Worm (Caenorhabditis elegans) whole organism, L2 larva: ENCODE data around the gene F08F8.10.

Source experiments
- C34F6.9 ChIP-seq: fragments of 150-350 bp; optimal IDR thresholded peaks from 2 replicates; lab custom pipeline; 2014; ENCODE audit warnings: missing biosample characterization, missing genetic modification characterization
- R02D3.7 ChIP-seq: fragments of 150-350 bp; optimal IDR thresholded peaks from 2 replicates; lab custom pipeline; 2014; ENCODE audit warnings: missing biosample characterization, missing genetic modification characterization
- Y55F3AM.14 ChIP-seq: fragments of 200-800 bp; sonication (Bioruptor generic); optimal IDR thresholded peaks from 2 replicates; lab custom pipeline; 2018; ENCODE audit warnings: mild to moderate bottlenecking, missing genetic modification characterization, missing compliant biosample characterization
- ZK546.5 ChIP-seq: sonication (generic microtip); optimal IDR thresholded peaks from 2 replicates; lab custom pipeline; 2017; ENCODE audit warnings: missing biosample characterization, missing genetic modification characterization
- alr-1 ChIP-seq: fragments of 150-350 bp; optimal IDR thresholded peaks from 2 replicates; lab custom pipeline; 2014; ENCODE audit warnings: missing biosample characterization, missing genetic modification characterization
- ama-1 ChIP-seq: fragments of 150-350 bp; optimal IDR thresholded peaks from 2 replicates; lab custom pipeline; 2018; ENCODE audit warnings: inconsistent platforms
- blmp-1 ChIP-seq: sonication (generic microtip); optimal IDR thresholded peaks from 2 replicates; lab custom pipeline; 2017; ENCODE audit warnings: missing genetic modification characterization, mild to moderate bottlenecking, missing compliant biosample characterization, antibody characterized with exemption, moderate library complexity; ENCODE audit not compliant: insufficient read depth
- ceh-16 ChIP-seq: fragments of 150-350 bp; optimal IDR thresholded peaks from 2 replicates; lab custom pipeline; 2014; ENCODE audit warnings: missing biosample characterization, missing genetic modification characterization
- ceh-82 ChIP-seq: fragments of 150-350 bp; optimal IDR thresholded peaks from 2 replicates; lab custom pipeline; 2014; ENCODE audit warnings: missing biosample characterization, missing genetic modification characterization
- crh-2 ChIP-seq: sonication (generic microtip); optimal IDR thresholded peaks from 2 replicates; lab custom pipeline; 2017; ENCODE audit warnings: missing biosample characterization, missing genetic modification characterization
- elt-1 ChIP-seq: fragments of 150-350 bp; optimal IDR thresholded peaks from 2 replicates; lab custom pipeline; 2014; ENCODE audit warnings: missing biosample characterization, missing genetic modification characterization
- elt-3 ChIP-seq: sonication (generic microtip); optimal IDR thresholded peaks from 2 replicates; lab custom pipeline; 2017; ENCODE audit warnings: missing biosample characterization, missing genetic modification characterization
- fos-1 ChIP-seq: fragments of 150-350 bp; optimal IDR thresholded peaks from 2 replicates; lab custom pipeline; 2014; ENCODE audit warnings: missing biosample characterization, missing genetic modification characterization
- gmeb-1 ChIP-seq: fragments of 150-350 bp; optimal IDR thresholded peaks from 2 replicates; lab custom pipeline; 2014; ENCODE audit warnings: missing biosample characterization, missing genetic modification characterization
- lin-13 ChIP-seq: fragments of 150-350 bp; optimal IDR thresholded peaks from 2 replicates; lab custom pipeline; 2014; ENCODE audit warnings: missing biosample characterization, missing genetic modification reagents, missing genetic modification characterization
- lin-39 ChIP-seq: fragments of 150-350 bp; optimal IDR thresholded peaks from 2 replicates; lab custom pipeline; 2014; ENCODE audit warnings: missing biosample characterization, missing genetic modification reagents, missing genetic modification characterization
- lsy-2 ChIP-seq, 2 experiments: fragments of 150-350 bp in 1 of 2; sonication (generic microtip) in 1 of 2; optimal IDR thresholded peaks; 2 replicates each; lab custom pipeline; 2014 to 2017; ENCODE audit warnings: missing biosample characterization in 2 of 2, missing genetic modification characterization in 2 of 2
- mab-5 ChIP-seq: fragments of 150-350 bp; optimal IDR thresholded peaks from 2 replicates; lab custom pipeline; 2014; ENCODE audit warnings: missing biosample characterization, missing genetic modification characterization
- mbf-1 ChIP-seq: sonication (generic microtip); optimal IDR thresholded peaks from 2 replicates; lab custom pipeline; 2017; ENCODE audit warnings: missing biosample characterization, missing genetic modification characterization
- nhr-10 ChIP-seq: sonication (generic microtip); optimal IDR thresholded peaks from 2 replicates; lab custom pipeline; 2017; ENCODE audit warnings: missing biosample characterization, missing genetic modification characterization
- nhr-129 ChIP-seq: fragments of 150-350 bp; optimal IDR thresholded peaks from 2 replicates; lab custom pipeline; 2014; ENCODE audit warnings: missing biosample characterization, missing genetic modification characterization
- nhr-21 ChIP-seq: fragments of 150-350 bp; optimal IDR thresholded peaks from 2 replicates; lab custom pipeline; 2014; ENCODE audit warnings: missing biosample characterization, missing genetic modification characterization
- nhr-23 ChIP-seq: fragments of 150-350 bp; optimal IDR thresholded peaks from 2 replicates; lab custom pipeline; 2014; ENCODE audit warnings: missing biosample characterization, missing genetic modification reagents, missing genetic modification characterization
- nhr-25 ChIP-seq: fragments of 150-350 bp; sonication (generic microtip); optimal IDR thresholded peaks from 3 replicates; lab custom pipeline; 2014; ENCODE audit warnings: missing biosample characterization, missing genetic modification characterization
- peb-1 ChIP-seq: fragments of 150-350 bp; optimal IDR thresholded peaks from 2 replicates; lab custom pipeline; 2014; ENCODE audit warnings: missing biosample characterization, missing genetic modification characterization
- skn-1 ChIP-seq: sonication (generic microtip); optimal IDR thresholded peaks from 2 replicates; lab custom pipeline; 2017; ENCODE audit warnings: missing biosample characterization, missing genetic modification characterization
- snpc-4 ChIP-seq: fragments of 150-350 bp; optimal IDR thresholded peaks from 2 replicates; lab custom pipeline; 2014; ENCODE audit warnings: missing biosample characterization, missing genetic modification characterization
- unc-39 ChIP-seq: fragments of 150-350 bp; optimal IDR thresholded peaks from 2 replicates; lab custom pipeline; 2014; ENCODE audit warnings: missing biosample characterization, missing genetic modification characterization
- unc-55 ChIP-seq: fragments of 150-350 bp; sonication (generic microtip); optimal IDR thresholded peaks from 3 replicates; lab custom pipeline; 2014; ENCODE audit warnings: missing biosample characterization, missing genetic modification reagents, missing genetic modification characterization
- zag-1 ChIP-seq: fragments of 150-350 bp; optimal IDR thresholded peaks from 2 replicates; lab custom pipeline; 2014; ENCODE audit warnings: missing biosample characterization, missing genetic modification characterization
- ztf-4 ChIP-seq: fragments of 150-350 bp; optimal IDR thresholded peaks from 2 replicates; lab custom pipeline; 2014; ENCODE audit warnings: missing biosample characterization, missing genetic modification characterization

Gene F08F8.10

DNA sequence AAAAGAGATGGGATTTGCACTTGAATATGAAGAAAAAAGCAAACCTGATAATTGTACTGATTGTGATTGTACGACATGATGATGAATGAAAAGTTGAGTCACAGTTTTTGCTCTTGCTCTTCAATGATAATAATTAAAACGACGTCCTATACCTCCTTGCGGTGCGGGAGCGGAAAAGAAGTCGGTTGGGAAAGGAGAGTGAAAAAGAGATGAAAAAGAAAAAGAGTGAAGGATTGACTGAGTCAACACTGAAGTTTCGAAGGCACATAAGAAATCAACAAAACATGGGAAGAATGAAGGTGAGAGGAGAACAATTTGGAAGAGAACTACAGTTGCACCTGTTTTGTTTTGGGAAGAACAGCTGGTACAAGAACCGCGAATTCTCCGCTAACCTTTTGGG lies 37.8 kb downstream of the F08F8.10 start, which contains the start of gene F56C9.8:
Gene F56C9.8 (minus strand): TSS at position 120 of the 400 bp plus-strand sequence.
- no peak for TF ChIP-seq elt-1 (tag; lab: Kevin White, UChicago)
- peak; percentile 9 for TF ChIP-seq nhr-129 (tag; lab: Kevin White, UChicago)
- TF ChIP-seq fos-1 (tag; lab: Kevin White, UChicago), result peak; percentile 70
- no peak for TF ChIP-seq mbf-1 (tag; lab: Kevin White, UChicago)
- no peak for TF ChIP-seq blmp-1

DNA sequence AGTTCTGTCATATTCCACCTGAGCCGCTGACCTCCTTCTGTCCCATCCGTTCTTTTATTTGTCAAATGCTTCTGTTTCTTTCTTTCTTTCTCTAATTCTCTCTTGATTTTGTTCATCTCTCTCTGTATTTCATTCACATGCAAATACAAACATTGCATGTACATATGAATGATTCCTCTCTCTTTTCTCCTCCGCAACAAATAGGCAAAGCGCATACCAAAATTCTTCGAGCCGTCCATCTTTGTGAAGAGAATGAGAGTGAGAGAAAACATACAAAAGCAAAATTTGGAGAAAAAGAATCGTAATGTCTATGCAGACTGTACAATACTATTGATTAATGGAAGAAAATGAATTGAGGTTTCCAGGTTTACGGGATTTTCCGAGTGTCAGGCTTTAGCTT lies 39.8 kb downstream of the F08F8.10 start:
- TF ChIP-seq blmp-1 (no peak), fos-1 (tag; lab: Kevin White, UChicago) (peak; percentile 38), crh-2 (peak; percentile 18), R02D3.7 (no peak)
- TF ChIP-seq, all 48 proteins: peak for 2

DNA sequence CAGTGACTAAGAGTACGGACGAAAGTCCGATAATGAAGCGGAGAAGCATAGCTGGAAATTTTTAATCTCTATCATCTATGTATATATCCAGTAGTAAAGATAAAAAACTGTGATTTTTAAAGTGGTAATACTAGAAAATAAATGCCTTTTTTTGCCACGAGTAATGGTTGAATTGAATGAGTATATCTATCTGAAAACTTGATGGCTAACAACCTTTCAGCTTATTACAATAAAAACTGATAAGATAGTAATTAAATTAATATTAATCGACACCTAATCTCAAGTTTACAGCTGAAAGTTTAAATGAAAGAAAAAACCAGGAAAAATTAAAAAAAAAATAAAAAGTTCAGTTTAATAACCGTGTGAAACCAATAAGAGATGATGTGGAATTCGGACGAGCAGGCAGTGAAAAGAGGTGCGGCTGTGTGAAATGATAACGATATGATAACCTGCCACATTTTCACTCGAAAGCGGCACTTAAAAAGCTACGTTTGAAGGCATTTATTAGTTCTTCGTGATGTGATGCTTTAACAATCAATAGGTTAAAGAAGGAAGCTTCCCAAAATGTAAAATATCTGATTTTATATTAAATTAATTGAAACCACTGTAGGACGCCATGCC lies 42.2 kb downstream of the F08F8.10 start, which contains the start of gene nspg-6:
Gene nspg-6 (minus strand): TSS at position 51 of the 621 bp plus-strand sequence.
- TF ChIP-seq crh-2 (peak; percentile 65), ceh-16 (tag; lab: Kevin White, UChicago) (no peak), blmp-1 (no peak), nhr-23 (tag; lab: Kevin White, UChicago) (no peak), gmeb-1 (no peak), snpc-4 (tag; lab: Kevin White, UChicago) (no peak), fos-1 (tag; lab: Kevin White, UChicago) (peak; percentile 87)

DNA sequence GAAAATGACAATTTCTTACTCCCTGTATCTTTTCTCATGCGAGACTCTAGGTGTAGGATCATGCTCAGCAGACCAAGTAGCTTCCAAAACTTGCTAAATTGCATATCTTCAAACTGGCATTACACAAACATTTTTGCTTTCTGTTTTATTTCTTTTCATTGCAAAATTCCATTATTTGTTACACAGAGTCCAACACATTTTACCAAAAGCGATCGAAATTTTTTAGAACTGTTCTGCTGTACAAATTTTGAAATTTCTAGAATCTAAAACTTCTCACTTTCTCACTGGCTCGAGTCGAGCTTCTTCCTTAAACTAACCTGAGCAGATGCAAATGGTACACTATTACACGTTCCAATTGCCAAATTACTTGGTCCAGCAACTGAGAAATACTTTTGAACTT lies 42.7 kb downstream of the F08F8.10 start:
- TF ChIP-seq nhr-21 (tag; lab: Kevin White, UChicago), result no peak
- no peak for TF ChIP-seq Y55F3AM.14 (GFP tag; lab: Kevin White, UChicago)
- no peak for TF ChIP-seq C34F6.9 (tag; lab: Kevin White, UChicago)
- TF ChIP-seq ceh-82 (tag; lab: Kevin White, UChicago), result no peak
- TF ChIP-seq nhr-129 (tag; lab: Kevin White, UChicago), result no peak
- no peak for TF ChIP-seq nhr-25 (tag; lab: Kevin White, UChicago)
- TF ChIP-seq mab-5 (tag; lab: Kevin White, UChicago), result no peak
- TF ChIP-seq unc-55, result no peak
- TF ChIP-seq elt-3 (tag; lab: Kevin White, UChicago), result no peak
- TF ChIP-seq ama-1 (lab: Kevin White, UChicago), result no peak
- no peak for TF ChIP-seq unc-39 (tag; lab: Kevin White, UChicago)
- no peak for TF ChIP-seq zag-1 (tag; lab: Kevin White, UChicago)
- TF ChIP-seq, all 48 proteins: peak for 0

DNA sequence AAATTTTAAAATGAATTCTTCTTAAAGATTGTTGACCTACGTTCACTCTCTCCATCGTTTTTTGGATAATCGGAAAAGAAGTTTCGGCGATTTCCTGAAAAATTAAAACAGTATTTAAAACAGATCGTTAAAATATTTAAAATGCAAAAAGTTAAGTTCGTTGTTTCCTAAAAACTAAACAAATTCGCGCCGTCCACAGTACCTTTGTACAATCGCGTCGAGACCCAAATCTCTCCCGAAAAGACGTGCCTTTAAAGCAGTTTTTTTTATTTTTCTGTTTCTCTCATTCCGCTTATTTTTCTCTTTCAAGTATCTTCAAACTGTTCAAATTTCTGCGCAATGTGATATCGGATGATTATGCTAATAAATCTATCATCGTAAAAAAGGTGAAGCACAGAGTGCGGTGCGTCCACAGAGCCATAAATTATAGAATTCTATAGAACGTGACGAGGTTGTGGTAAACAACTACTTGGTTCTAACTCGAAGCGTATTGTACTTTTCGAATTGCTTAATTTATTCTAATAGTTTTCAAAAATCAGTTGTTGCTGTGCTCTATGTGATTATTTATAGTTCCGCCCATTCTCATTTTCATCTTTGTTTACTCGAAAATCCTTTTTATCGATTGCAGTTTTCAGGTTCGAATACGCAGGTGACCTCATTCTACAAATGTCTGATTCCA lies 46.4 kb downstream of the F08F8.10 start, which contains the start of the genes F56C9.6 and F56C9.3:
Gene F56C9.6 (minus strand): TSS at position 112 of the 679 bp plus-strand sequence.
Gene F56C9.3 (plus strand): TSS at position 629 of the 679 bp plus-strand sequence.
- no peak for TF ChIP-seq ZK546.5 (tag; lab: Kevin White, UChicago)
- no peak for TF ChIP-seq elt-1 (tag; lab: Kevin White, UChicago)
- TF ChIP-seq skn-1 (tag; lab: Kevin White, UChicago), result no peak

DNA sequence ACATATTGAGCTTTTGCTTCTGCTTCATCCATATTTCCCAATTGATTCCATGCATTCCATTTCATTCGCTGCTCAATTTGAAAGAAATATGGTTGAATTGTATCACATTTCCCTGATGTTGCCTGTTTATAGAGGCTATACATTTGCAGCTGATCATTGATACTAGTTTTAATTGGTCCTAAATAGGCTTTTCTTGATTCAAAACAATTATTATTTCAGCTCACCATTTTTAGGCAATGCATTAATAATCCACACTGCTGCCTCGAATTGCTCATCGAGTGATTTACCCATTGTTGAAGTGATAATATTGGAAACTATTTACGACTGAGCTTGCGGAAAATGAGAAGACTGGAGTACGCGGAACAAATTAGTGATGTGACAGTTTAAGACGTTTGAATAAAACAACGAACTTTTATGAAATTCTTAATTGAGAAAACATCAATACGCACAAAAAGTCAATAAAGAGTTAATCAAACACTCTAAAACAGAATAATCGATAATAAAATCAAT lies 48.5 kb downstream of the F08F8.10 start, which contains the start of gene acbp-4:
Gene acbp-4 (minus strand): TSS at position 510 of the 510 bp plus-strand sequence.
- TF ChIP-seq ztf-4 (tag; lab: Kevin White, UChicago) (no peak), lin-13 (GFP tag; lab: Kevin White, UChicago) (no peak), peb-1 (tag; lab: Kevin White, UChicago) (no peak), R02D3.7 (no peak), ceh-82 (tag; lab: Kevin White, UChicago) (no peak), lsy-2 (tag; optimal IDR thresholded peaks at IDR 0.05; lab: Kevin White, UChicago) (no peak), ceh-16 (tag; lab: Kevin White, UChicago) (no peak), elt-1 (tag; lab: Kevin White, UChicago) (no peak), alr-1 (tag; lab: Kevin White, UChicago) (no peak), nhr-25 (tag; lab: Kevin White, UChicago) (no peak), nhr-10 (tag; lab: Kevin White, UChicago) (no peak), lin-39 (tag; lab: Kevin White, UChicago) (no peak), mab-5 (tag; lab: Kevin White, UChicago) (no peak), gmeb-1 (no peak)
